Worm (Caenorhabditis elegans) whole organism, L4 larva: Measurements from ENCODE around the gene fbxa-197.

Experiments
- F26F4.8 ChIP-seq: fragments of 200-800 bp; sonication (Bioruptor generic); conservative IDR thresholded peaks from 2 replicates; pipeline ENCODE4 v1.3.6; 2022; ENCODE audit warnings: missing genetic modification characterization, missing compliant biosample characterization
- T20F7.1 ChIP-seq: fragments of 200-800 bp; sonication (Bioruptor generic); optimal IDR thresholded peaks from 2 replicates; lab custom pipeline; 2018; ENCODE audit warnings: mild to moderate bottlenecking, missing genetic modification characterization, missing compliant biosample characterization
- Y48G9A.11 ChIP-seq: fragments of 200-800 bp; sonication (Bioruptor generic); IDR thresholded peaks from 2 replicates; pipeline ENCODE4 v1.3.6; 2022; ENCODE audit warnings: missing genetic modification reagents, missing genetic modification characterization, missing compliant biosample characterization
- aly-2 ChIP-seq: sonication (generic microtip); optimal IDR thresholded peaks from 2 replicates; lab custom pipeline; 2018; ENCODE audit warnings: missing biosample characterization, missing genetic modification characterization
- attf-4 ChIP-seq: sonication (generic microtip); optimal IDR thresholded peaks from 3 replicates; lab custom pipeline; 2017; ENCODE audit warnings: missing biosample characterization, missing genetic modification characterization
- ceh-20 ChIP-seq: fragments of 200-800 bp; sonication (Bioruptor generic); IDR thresholded peaks from 2 replicates; pipeline ENCODE4 v1.3.6; 2022; ENCODE audit warnings: missing genetic modification reagents, missing genetic modification characterization, missing compliant biosample characterization
- ceh-82 ChIP-seq: sonication (generic microtip); optimal IDR thresholded peaks from 2 replicates; lab custom pipeline; 2017; ENCODE audit warnings: missing biosample characterization, missing genetic modification characterization
- cey-2 ChIP-seq: sonication (generic microtip); optimal IDR thresholded peaks from 3 replicates; lab custom pipeline; 2017; ENCODE audit warnings: missing genetic modification characterization, mild to moderate bottlenecking, missing compliant biosample characterization, antibody characterized with exemption, borderline replicate concordance; ENCODE audit not compliant: insufficient read depth
- dmd-6 ChIP-seq: fragments of 200-800 bp; sonication (Bioruptor generic); IDR thresholded peaks from 2 replicates; pipeline ENCODE4 v1.3.6; 2022; ENCODE audit warnings: missing genetic modification reagents, missing genetic modification characterization, missing compliant biosample characterization
- mxl-2 ChIP-seq: fragments of 200-800 bp; sonication (Bioruptor generic); conservative IDR thresholded peaks from 2 replicates; pipeline ENCODE4 v1.3.6; 2022; ENCODE audit warnings: missing genetic modification reagents, missing genetic modification characterization, missing compliant biosample characterization
- mxl-3 ChIP-seq: fragments of 200-800 bp; sonication (Bioruptor generic); optimal IDR thresholded peaks from 2 replicates; lab custom pipeline; 2018; ENCODE audit warnings: mild to moderate bottlenecking, missing genetic modification characterization, missing compliant biosample characterization
- nhr-48 ChIP-seq: sonication (generic microtip); optimal IDR thresholded peaks from 2 replicates; lab custom pipeline; 2016; ENCODE audit warnings: mild to moderate bottlenecking, missing genetic modification characterization, missing compliant biosample characterization
- nhr-6 ChIP-seq: fragments of 150-350 bp; optimal IDR thresholded peaks from 2 replicates; lab custom pipeline; 2014; ENCODE audit warnings: missing biosample characterization, missing genetic modification characterization
- saeg-2 ChIP-seq: fragments of 200-800 bp; sonication (Bioruptor generic); IDR thresholded peaks from 2 replicates; pipeline ENCODE4 v1.3.6; 2022; ENCODE audit warnings: missing genetic modification reagents, missing genetic modification characterization, missing compliant biosample characterization
- snpc-4 ChIP-seq: fragments of 150-350 bp; optimal IDR thresholded peaks from 2 replicates; lab custom pipeline; 2014; ENCODE audit warnings: missing biosample characterization, missing genetic modification characterization
- tag-97 ChIP-seq: fragments of 200-800 bp; sonication (Bioruptor generic); IDR thresholded peaks from 2 replicates; pipeline ENCODE4 v1.3.6; 2022; ENCODE audit warnings: missing genetic modification characterization, missing compliant biosample characterization
- zfp-3 ChIP-seq: fragments of 200-800 bp; sonication (Bioruptor generic); conservative IDR thresholded peaks from 2 replicates; pipeline ENCODE4 v1.3.6; 2022; ENCODE audit warnings: missing genetic modification reagents, missing genetic modification characterization, missing compliant biosample characterization

fbxa-197 gene

ce11 chrV:15917458-15917857 lies 50.0 kb downstream of the fbxa-197 start, which contains the start of gene F35E8.9:
Gene F35E8.9 (minus strand): TSS chrV:15917558.
- TF ChIP-seq ceh-82 (no peak), cey-2 (no peak), Y48G9A.11 (no peak), T20F7.1 (GFP tag; lab: Kevin White, UChicago) (no peak), zfp-3 (GFP tag; lab: Robert Waterston, UW) (no peak), aly-2 (no peak), attf-4 (tag; lab: Kevin White, UChicago) (no peak), nhr-6 (no peak), snpc-4 (tag; lab: Kevin White, UChicago) (no peak), mxl-3 (no peak), nhr-48 (no peak), tag-97 (GFP tag; lab: Robert Waterston, UW) (no peak), F26F4.8 (GFP tag; lab: Robert Waterston, UW) (no peak), mxl-2 (GFP tag; lab: Robert Waterston, UW) (no peak), ceh-20 (GFP tag; lab: Robert Waterston, UW) (no peak), dmd-6 (GFP tag; lab: Robert Waterston, UW) (no peak), saeg-2 (no peak)
